Worm (Caenorhabditis elegans) whole organism, L1 larva: Measurements from ENCODE around the gene ctl-1.

Experiments
- F16B12.6 ChIP-seq: fragments of 150-350 bp; optimal IDR thresholded peaks from 2 replicates; lab custom pipeline; 2014; ENCODE audit warnings: missing biosample characterization, missing genetic modification characterization
- Y116A8C.19 ChIP-seq: sonication (generic microtip); optimal IDR thresholded peaks from 2 replicates; lab custom pipeline; 2016; ENCODE audit warnings: missing compliant biosample characterization, missing genetic modification characterization, borderline replicate concordance
- ceh-63 ChIP-seq: fragments of 200-800 bp; sonication (Bioruptor generic); optimal IDR thresholded peaks from 2 replicates; lab custom pipeline; 2018; ENCODE audit warnings: mild to moderate bottlenecking, missing genetic modification characterization, missing compliant biosample characterization
- ceh-82 ChIP-seq, 3 experiments: fragments of 150-350 bp in 1 of 3; sonication (generic microtip) in 2 of 3; optimal IDR thresholded peaks; 2 replicates each; lab custom pipeline; 2014 to 2017; ENCODE audit warnings: missing biosample characterization in 3 of 3, missing genetic modification characterization in 3 of 3
- dpl-1 ChIP-seq, 3 experiments: fragments of 150-350 bp in 2 of 3; sonication (generic microtip) in 1 of 3; optimal IDR thresholded peaks; 2 replicates each; lab custom pipeline; 2014 to 2017; ENCODE audit warnings: missing biosample characterization in 3 of 3, missing genetic modification characterization in 3 of 3, missing genetic modification reagents in 3 of 3
- efl-1 ChIP-seq, 4 experiments: fragments of 150-350 bp; optimal IDR thresholded peaks in 3 of 4; peaks in 1 of 4; 1 replicate in 1 of 4; 2 replicates in 3 of 4; lab custom pipeline; 2014; ENCODE audit warnings: missing biosample characterization in 2 of 4, missing genetic modification characterization in 2 of 4, missing genetic modification reagents in 2 of 4
- fkh-8 ChIP-seq: sonication (generic microtip); optimal IDR thresholded peaks from 2 replicates; lab custom pipeline; 2016; ENCODE audit warnings: mild to moderate bottlenecking, missing genetic modification characterization, missing compliant biosample characterization
- grh-1 ChIP-seq: fragments of 200-800 bp; sonication (Bioruptor generic); IDR thresholded peaks from 2 replicates; pipeline ENCODE4 v1.3.6; 2022; ENCODE audit warnings: missing genetic modification reagents, missing genetic modification characterization, missing compliant biosample characterization
- hlh-17 ChIP-seq: fragments of 200-800 bp; sonication (Bioruptor generic); optimal IDR thresholded peaks from 2 replicates; lab custom pipeline; 2018; ENCODE audit warnings: missing genetic modification characterization, mild to moderate bottlenecking, missing compliant biosample characterization, moderate library complexity, borderline replicate concordance
- hpl-2 ChIP-seq: fragments of 150-350 bp; optimal IDR thresholded peaks from 2 replicates; lab custom pipeline; 2014; ENCODE audit warnings: missing biosample characterization, missing genetic modification reagents, missing genetic modification characterization
- irx-1 ChIP-seq: sonication (generic microtip); optimal IDR thresholded peaks from 2 replicates; lab custom pipeline; 2016; ENCODE audit warnings: missing genetic modification characterization, missing compliant biosample characterization
- lin-14 ChIP-seq: fragments of 200-800 bp; sonication (Bioruptor generic); optimal IDR thresholded peaks from 2 replicates; lab custom pipeline; 2018; ENCODE audit warnings: mild to moderate bottlenecking, missing genetic modification characterization, moderate library complexity, missing compliant biosample characterization
- lin-35 ChIP-seq, 2 experiments: fragments of 150-350 bp; optimal IDR thresholded peaks; 2 replicates each; lab custom pipeline; 2014; ENCODE audit warnings: missing biosample characterization in 2 of 2, missing genetic modification characterization in 2 of 2, missing genetic modification reagents in 2 of 2
- lsy-2 ChIP-seq, 2 experiments: fragments of 150-350 bp; optimal IDR thresholded peaks; 2 replicates each; lab custom pipeline; 2014; ENCODE audit warnings: missing biosample characterization in 2 of 2, missing genetic modification characterization in 2 of 2
- nhr-12 ChIP-seq: sonication (generic microtip); optimal IDR thresholded peaks from 2 replicates; lab custom pipeline; 2017; ENCODE audit warnings: missing biosample characterization, missing genetic modification characterization
- nhr-20 ChIP-seq: sonication (generic microtip); optimal IDR thresholded peaks from 2 replicates; lab custom pipeline; 2016; ENCODE audit warnings: mild to moderate bottlenecking, missing genetic modification characterization, missing compliant biosample characterization
- nhr-237 ChIP-seq: fragments of 150-350 bp; optimal IDR thresholded peaks from 2 replicates; lab custom pipeline; 2014; ENCODE audit warnings: missing biosample characterization, missing genetic modification characterization
- nhr-77 ChIP-seq: fragments of 150-350 bp; optimal IDR thresholded peaks from 2 replicates; lab custom pipeline; 2014; ENCODE audit warnings: missing biosample characterization, missing genetic modification characterization
- nhr-84 ChIP-seq: sonication (generic microtip); optimal IDR thresholded peaks from 2 replicates; lab custom pipeline; 2017; ENCODE audit warnings: missing biosample characterization, missing genetic modification characterization
- nhr-85 ChIP-seq: sonication (generic microtip); peaks from one replicate; lab custom pipeline; 2016; ENCODE audit warnings: missing genetic modification characterization, inconsistent platforms, missing compliant biosample characterization
- skn-1 ChIP-seq: fragments of 150-350 bp; optimal IDR thresholded peaks from 2 replicates; lab custom pipeline; 2014; ENCODE audit warnings: missing biosample characterization, missing genetic modification characterization
- snpc-4 ChIP-seq: fragments of 150-350 bp; optimal IDR thresholded peaks from 2 replicates; lab custom pipeline; 2014; ENCODE audit warnings: missing biosample characterization, missing genetic modification characterization
- snu-23 ChIP-seq: sonication (generic microtip); optimal IDR thresholded peaks from 2 replicates; lab custom pipeline; 2016; ENCODE audit warnings: missing genetic modification characterization, missing compliant biosample characterization
- sox-4 ChIP-seq: sonication (generic microtip); optimal IDR thresholded peaks from 2 replicates; lab custom pipeline; 2016; ENCODE audit warnings: missing genetic modification characterization, missing compliant biosample characterization
- sptf-1 ChIP-seq: fragments of 150-350 bp; optimal IDR thresholded peaks from 2 replicates; lab custom pipeline; 2014; ENCODE audit warnings: missing biosample characterization, missing genetic modification characterization
- tlp-1 ChIP-seq: fragments of 150-350 bp; optimal IDR thresholded peaks from 2 replicates; lab custom pipeline; 2014; ENCODE audit warnings: missing biosample characterization, missing genetic modification characterization
- unc-130 ChIP-seq: fragments of 150-350 bp; optimal IDR thresholded peaks from 2 replicates; lab custom pipeline; 2017; ENCODE audit warnings: missing biosample characterization, missing genetic modification characterization, inconsistent platforms
- unc-30 ChIP-seq: sonication (generic microtip); optimal IDR thresholded peaks from 2 replicates; lab custom pipeline; 2017; ENCODE audit warnings: missing biosample characterization, missing genetic modification characterization
- unc-98 ChIP-seq: fragments of 200-800 bp; sonication (Bioruptor generic); IDR thresholded peaks from 2 replicates; pipeline ENCODE4 v1.3.6; 2022; ENCODE audit warnings: missing genetic modification characterization, missing compliant biosample characterization
- xbp-1 ChIP-seq: sonication (generic microtip); optimal IDR thresholded peaks from 2 replicates; lab custom pipeline; 2016; ENCODE audit warnings: missing genetic modification characterization, missing compliant biosample characterization
- zip-4 ChIP-seq: fragments of 200-800 bp; sonication (Bioruptor generic); optimal IDR thresholded peaks from 2 replicates; lab custom pipeline; 2018; ENCODE audit warnings: mild to moderate bottlenecking, missing genetic modification characterization, moderate library complexity, missing compliant biosample characterization

ctl-1 gene

DNA sequence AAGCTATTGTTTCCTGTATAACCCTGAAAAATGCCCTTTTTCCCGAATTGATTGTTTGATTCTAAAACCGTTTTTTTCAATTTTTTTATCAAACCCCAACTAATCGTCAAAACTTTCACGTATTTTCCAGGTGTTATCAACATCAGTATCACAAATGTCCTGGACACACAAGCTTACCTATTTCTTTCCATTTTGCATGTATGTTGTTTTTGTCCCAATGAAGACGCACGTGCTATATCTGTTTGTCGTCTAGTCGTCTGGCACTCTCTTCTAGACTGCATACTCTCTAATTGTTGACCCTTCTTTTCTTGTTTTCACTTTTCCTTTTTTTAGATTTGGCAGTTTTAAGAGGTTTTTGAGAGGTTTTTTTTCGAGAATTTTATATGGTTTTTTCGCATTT lies 9.7 kb downstream of the ctl-1 start (continued):
- TF ChIP-seq grh-1 (GFP tag; lab: Robert Waterston, UW) (no peak), Y116A8C.19 (tag; lab: Kevin White, UChicago) (no peak), snpc-4 (tag; lab: Kevin White, UChicago) (no peak), F16B12.6 (tag; lab: Kevin White, UChicago) (no peak), lin-14 (peak; percentile 80), unc-130 (tag; lab: Kevin White, UChicago) (no peak), hlh-17 (GFP tag; lab: Kevin White, UChicago) (no peak), xbp-1 (no peak), tlp-1 (no peak), sox-4 (tag; lab: Kevin White, UChicago) (no peak)
- TF ChIP-seq, all 84 proteins: peak for 23

DNA sequence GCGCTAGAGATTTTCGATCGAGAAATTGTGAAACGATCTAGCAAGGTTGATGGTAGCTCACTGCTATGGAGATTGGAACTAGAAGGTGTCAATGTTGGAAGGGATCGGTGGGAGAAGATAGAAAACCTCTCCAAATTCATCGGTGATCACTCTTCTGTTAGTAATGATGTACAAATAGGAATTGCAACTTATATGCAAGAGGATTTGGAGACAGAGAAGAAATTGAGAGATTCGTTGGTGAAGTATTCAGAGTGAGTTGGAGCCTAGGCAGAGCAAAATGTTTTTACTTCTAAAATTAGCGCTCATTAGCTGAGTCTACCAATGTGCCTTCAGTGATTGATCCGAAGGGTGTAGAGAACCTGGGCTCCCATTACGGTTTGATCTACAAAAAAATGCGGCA lies 11.7 kb downstream of the ctl-1 start:
- TF ChIP-seq nhr-85 (tag; lab: Kevin White, UChicago) (no peak), sptf-1 (tag; lab: Kevin White, UChicago) (no peak), fkh-8 (tag; lab: Kevin White, UChicago) (no peak), tlp-1 (no peak), efl-1 (optimal IDR thresholded peaks at IDR 0.05; lab: Kevin White, UChicago) (no peak), efl-1 (GFP tag; optimal IDR thresholded peaks at IDR 0.05 in 1 of 2; lab: Kevin White, UChicago) (peak in 1 of 2 experiments; percentile 85)
- TF ChIP-seq, all 84 proteins: peak for 1

DNA sequence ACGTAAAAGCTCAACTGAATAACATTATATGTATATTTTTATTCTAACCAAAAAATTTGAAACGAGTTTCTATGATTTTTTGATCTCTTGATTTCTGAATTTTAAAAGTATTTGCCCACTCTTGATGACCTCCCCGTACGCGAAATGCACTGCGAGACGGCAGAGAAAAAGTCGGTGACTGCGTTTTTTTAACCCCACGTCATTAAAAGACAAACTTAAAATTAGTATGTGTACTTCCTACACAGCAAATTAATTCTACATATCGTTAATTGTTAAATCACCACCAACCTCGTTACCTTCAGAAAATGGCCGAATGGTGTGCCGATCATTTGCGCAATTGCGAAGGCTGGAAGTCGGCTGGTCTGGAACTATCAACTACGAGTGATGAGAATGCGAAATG lies 13.5 kb downstream of the ctl-1 start, which contains the start of gene Y54G11A.4:
Gene Y54G11A.4 (plus strand): TSS at position 301 of the 400 bp plus-strand sequence.
- no peak for TF ChIP-seq unc-30 (tag; lab: Kevin White, UChicago)
- TF ChIP-seq nhr-85 (tag; lab: Kevin White, UChicago): peak; percentile 38
- TF ChIP-seq ceh-82 (tag; optimal IDR thresholded peaks at IDR 0.05; lab: Kevin White, UChicago): peak in 1 of 3 experiments; percentile 13

DNA sequence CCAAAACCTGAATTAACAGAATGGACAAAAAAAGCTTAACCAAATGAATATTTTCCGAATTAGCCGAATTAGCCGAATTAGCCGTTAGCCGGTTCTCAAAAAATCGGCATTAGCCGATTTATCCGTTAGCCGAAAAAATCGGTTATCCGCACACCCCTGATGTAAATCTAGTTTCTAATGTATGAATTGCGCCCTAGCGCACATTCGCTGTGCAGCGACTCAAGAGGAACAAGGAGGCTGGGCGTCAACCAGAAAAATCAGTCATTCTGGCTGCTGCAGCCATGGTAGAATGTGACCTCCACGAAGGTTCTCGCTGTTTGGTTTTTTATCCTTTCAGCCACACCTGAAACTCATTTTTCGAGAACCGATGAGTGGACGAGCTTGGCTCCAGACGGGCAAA lies 14.2 kb downstream of the ctl-1 start:
- peak in 2 of 3 experiments; percentile 12 to 14 for TF ChIP-seq dpl-1 (GFP tag; optimal IDR thresholded peaks at IDR 0.05; lab: Kevin White, UChicago)
- peak in 1 of 2 experiments; percentile 42 for TF ChIP-seq efl-1 (optimal IDR thresholded peaks at IDR 0.05; lab: Kevin White, UChicago)
- peak; percentile 16 to 90 for TF ChIP-seq efl-1 (GFP tag; optimal IDR thresholded peaks at IDR 0.05 in 1 of 2; lab: Kevin White, UChicago)
- peak; percentile 43; the same call in 1 of the 2 replicates for TF ChIP-seq grh-1 (GFP tag; lab: Robert Waterston, UW)
- TF ChIP-seq lin-35 (GFP tag; optimal IDR thresholded peaks at IDR 0.05; lab: Kevin White, UChicago): peak in 1 of 2 experiments; percentile 35

DNA sequence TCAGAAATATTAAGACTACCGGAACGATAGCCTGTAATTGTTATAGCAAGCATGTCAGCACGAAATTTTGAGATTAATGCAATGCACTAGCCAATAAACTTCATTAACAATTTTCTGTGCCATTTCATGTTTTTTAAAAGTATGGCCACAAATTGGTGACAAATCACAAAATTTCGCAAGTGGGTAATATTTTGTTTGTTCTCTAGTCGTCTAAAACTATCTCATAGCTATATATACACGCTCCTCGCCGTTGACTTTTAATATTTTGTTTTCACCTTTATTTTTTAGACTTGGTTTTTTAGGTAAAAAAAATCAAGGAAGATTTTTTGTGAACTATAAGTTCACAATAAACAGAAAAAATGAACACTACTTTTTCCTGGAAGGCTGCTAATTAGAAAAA lies 15.2 kb downstream of the ctl-1 start:
- no peak for TF ChIP-seq lsy-2 (tag; optimal IDR thresholded peaks at IDR 0.05; lab: Kevin White, UChicago)
- TF ChIP-seq nhr-237 (tag; lab: Kevin White, UChicago): peak; percentile 41
- peak; percentile 36 for TF ChIP-seq nhr-77 (tag; lab: Kevin White, UChicago)
- no peak for TF ChIP-seq nhr-84
- no peak for TF ChIP-seq irx-1 (tag; lab: Kevin White, UChicago)
- peak; percentile 8 for TF ChIP-seq zip-4 (GFP tag; lab: Kevin White, UChicago)
- peak; percentile 89 for TF ChIP-seq skn-1 (tag; lab: Kevin White, UChicago)
- no peak for TF ChIP-seq sptf-1 (tag; lab: Kevin White, UChicago)
- TF ChIP-seq efl-1 (optimal IDR thresholded peaks at IDR 0.05; lab: Kevin White, UChicago): peak; percentile 18 to 27
- peak in 1 of 2 experiments; percentile 53 for TF ChIP-seq efl-1 (GFP tag; optimal IDR thresholded peaks at IDR 0.05 in 1 of 2; lab: Kevin White, UChicago)
- TF ChIP-seq nhr-12 (tag; lab: Kevin White, UChicago): no peak
- TF ChIP-seq unc-98 (GFP tag; lab: Robert Waterston, UW): no peak
- no peak for TF ChIP-seq ceh-63 (GFP tag; lab: Kevin White, UChicago)
- peak in 1 of 2 experiments; percentile 16 for TF ChIP-seq lin-35 (GFP tag; optimal IDR thresholded peaks at IDR 0.05; lab: Kevin White, UChicago)
- peak; percentile 22 for TF ChIP-seq nhr-20 (tag; lab: Kevin White, UChicago)
- TF ChIP-seq hpl-2 (GFP tag; lab: Kevin White, UChicago): no peak
- TF ChIP-seq snu-23 (GFP tag; lab: Kevin White, UChicago): no peak
